Fruit fly (Drosophila melanogaster) whole organism, pupa: ENCODE results near the gene CG9166.

Source experiments
- CG10348 ChIP-seq: fragments of 200-800 bp; sonication (Bioruptor generic); IDR thresholded peaks from 2 replicates; pipeline ENCODE4 v1.3.6; 2022; ENCODE audit warnings: missing biosample characterization, missing genetic modification characterization
- CG12605 ChIP-seq: fragments of 200-800 bp; sonication (Bioruptor generic); IDR thresholded peaks from 2 replicates; pipeline ENCODE4 v1.3.6; 2022; ENCODE audit warnings: missing biosample characterization, missing genetic modification characterization
- CG13204 ChIP-seq: fragments of 200-800 bp; sonication (Bioruptor generic); optimal IDR thresholded peaks from 2 replicates; lab custom pipeline; 2018; ENCODE audit warnings: missing biosample characterization, mild to moderate bottlenecking, missing genetic modification characterization, moderate library complexity
- CG14655 ChIP-seq: fragments of 200-800 bp; sonication (Bioruptor generic); optimal IDR thresholded peaks from 3 replicates; lab custom pipeline; 2017; ENCODE audit warnings: mild to moderate bottlenecking, missing biosample characterization, missing genetic modification reagents, missing genetic modification characterization
- CG15710 ChIP-seq: fragments of 200-800 bp; sonication (Bioruptor generic); optimal IDR thresholded peaks from 2 replicates; lab custom pipeline; 2018; ENCODE audit warnings: missing biosample characterization, mild to moderate bottlenecking, missing genetic modification characterization, moderate library complexity
- CG17806 ChIP-seq: fragments of 200-800 bp; sonication (Bioruptor generic); optimal IDR thresholded peaks from 2 replicates; lab custom pipeline; 2018; ENCODE audit warnings: missing biosample characterization, mild to moderate bottlenecking, missing genetic modification characterization, moderate library complexity
- CG32121 ChIP-seq: fragments of 200-800 bp; sonication (Bioruptor generic); IDR thresholded peaks from 2 replicates; pipeline ENCODE4 v1.3.6; 2022; ENCODE audit warnings: missing biosample characterization, missing genetic modification characterization
- CG34367 ChIP-seq: fragments of 200-800 bp; sonication (Bioruptor generic); optimal IDR thresholded peaks from 2 replicates; lab custom pipeline; 2018; ENCODE audit warnings: missing biosample characterization, mild to moderate bottlenecking, missing genetic modification characterization
- CG4496 ChIP-seq: fragments of 200-800 bp; sonication (Bioruptor generic); IDR thresholded peaks from 3 replicates; pipeline ENCODE4 v1.3.6; 2022; ENCODE audit warnings: missing biosample characterization, missing genetic modification characterization
- CG8159 ChIP-seq: fragments of 200-800 bp; sonication (Bioruptor generic); optimal IDR thresholded peaks from 3 replicates; lab custom pipeline; 2018; ENCODE audit warnings: missing biosample characterization, mild to moderate bottlenecking, missing genetic modification characterization, moderate library complexity
- CG8301 ChIP-seq: fragments of 200-800 bp; sonication (Bioruptor generic); optimal IDR thresholded peaks from 2 replicates; lab custom pipeline; 2018; ENCODE audit warnings: missing biosample characterization, mild to moderate bottlenecking, missing genetic modification characterization
- CG9948 ChIP-seq: fragments of 200-800 bp; sonication (Bioruptor generic); optimal IDR thresholded peaks from 2 replicates; lab custom pipeline; 2018; ENCODE audit warnings: missing biosample characterization, mild to moderate bottlenecking, missing genetic modification characterization, moderate library complexity
- D1 ChIP-seq: fragments of 200-800 bp; sonication (Bioruptor generic); optimal IDR thresholded peaks from 2 replicates; lab custom pipeline; 2018; ENCODE audit warnings: missing biosample characterization, mild to moderate bottlenecking, missing genetic modification characterization, moderate library complexity
- EcR ChIP-seq: fragments of 200-800 bp; sonication (Bioruptor generic); optimal IDR thresholded peaks from 3 replicates; lab custom pipeline; 2019; ENCODE audit warnings: missing biosample characterization, missing genetic modification characterization, mild to moderate bottlenecking, moderate library complexity, missing genetic modification reagents
- Ets98B ChIP-seq: fragments of 200-800 bp; sonication (Bioruptor generic); IDR thresholded peaks from 2 replicates; pipeline ENCODE4 v1.3.6; 2022; ENCODE audit warnings: missing biosample characterization, missing genetic modification characterization
- Pif1A ChIP-seq: fragments of 200-800 bp; sonication (Bioruptor generic); optimal IDR thresholded peaks from 3 replicates; lab custom pipeline; 2016; ENCODE audit warnings: missing biosample characterization, missing genetic modification characterization
- Pif1B ChIP-seq: fragments of 200-800 bp; sonication (Bioruptor generic); optimal IDR thresholded peaks from 3 replicates; lab custom pipeline; 2016; ENCODE audit warnings: missing biosample characterization, missing genetic modification characterization
- Snoo ChIP-seq: fragments of 200-800 bp; sonication (Bioruptor generic); optimal IDR thresholded peaks from 3 replicates; lab custom pipeline; 2017; ENCODE audit warnings: missing biosample characterization, mild to moderate bottlenecking, missing genetic modification characterization, inconsistent platforms
- fd96Ca ChIP-seq: fragments of 200-800 bp; sonication (Bioruptor generic); IDR thresholded peaks from 3 replicates; pipeline ENCODE4 v1.3.6; 2022; ENCODE audit warnings: missing biosample characterization, missing genetic modification characterization
- gl ChIP-seq: fragments of 200-800 bp; sonication (Bioruptor generic); optimal IDR thresholded peaks from 2 replicates; lab custom pipeline; 2018; ENCODE audit warnings: missing biosample characterization, mild to moderate bottlenecking, missing genetic modification characterization
- rn ChIP-seq: fragments of 200-800 bp; sonication (Bioruptor generic); IDR thresholded peaks from 2 replicates; pipeline ENCODE4 v1.3.6; 2022; ENCODE audit warnings: missing biosample characterization, missing genetic modification characterization

CG9166 gene

DNA sequence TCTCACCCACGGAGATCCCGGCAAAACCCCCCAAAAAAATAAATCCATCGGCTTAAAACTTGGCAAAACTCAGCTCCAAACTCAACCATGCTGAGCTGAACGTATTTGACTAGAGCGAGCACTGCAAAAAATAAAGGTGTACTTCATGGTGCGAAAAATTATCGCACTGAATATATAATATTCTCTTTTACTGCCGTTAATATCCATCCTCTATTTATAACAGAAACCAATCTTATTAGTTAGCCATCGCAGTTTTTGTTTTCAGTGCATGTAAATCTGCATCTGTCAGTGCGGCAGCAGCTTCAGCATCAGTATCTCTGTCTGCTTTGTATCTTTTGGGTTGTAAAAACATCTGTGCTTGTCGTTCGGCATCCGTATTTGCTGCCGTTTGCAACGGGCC lies 20.0 kb downstream of the CG9166 start:
- peak; percentile 36 for TF ChIP-seq Pif1A (GFP tag; lab: Kevin White, UChicago)
- TF ChIP-seq CG15710 (tag; lab: Kevin White, UChicago), result peak; percentile 20
- peak; percentile 72; the same call in 2 of the 3 replicates for TF ChIP-seq fd96Ca (GFP tag; lab: Robert Waterston, UW)
- TF ChIP-seq CG34367 (tag; lab: Kevin White, UChicago), result no peak
- TF ChIP-seq CG12605 (GFP tag; lab: Robert Waterston, UW), result peak; percentile 46; the same call in 1 of the 2 replicates
- no peak for TF ChIP-seq CG13204 (GFP tag; lab: Kevin White, UChicago)
- TF ChIP-seq Ets98B (GFP tag; lab: Robert Waterston, UW), result peak; percentile 69
- 0 out of 3 replicates have a peak, but pooled peaks have one; percentile 28 for TF ChIP-seq CG4496 (GFP tag; lab: Robert Waterston, UW)
- no peak for TF ChIP-seq rn (GFP tag; lab: Robert Waterston, UW)
- TF ChIP-seq CG10348 (GFP tag; lab: Robert Waterston, UW), result no peak
- TF ChIP-seq Pif1B (GFP tag; lab: Kevin White, UChicago), result no peak
- no peak for TF ChIP-seq EcR
- peak; percentile 25 for TF ChIP-seq CG8159 (tag; lab: Kevin White, UChicago)
- TF ChIP-seq gl, result no peak
- no peak for TF ChIP-seq CG9948 (tag; lab: Kevin White, UChicago)
- peak; percentile 83 for TF ChIP-seq CG32121 (GFP tag; lab: Robert Waterston, UW)
- peak; percentile 9 for TF ChIP-seq CG8301 (tag; lab: Kevin White, UChicago)
- peak; percentile 6 for TF ChIP-seq CG14655 (GFP tag; lab: Kevin White, UChicago)
- no peak for TF ChIP-seq Snoo (tag; lab: Kevin White, UChicago)
- TF ChIP-seq CG17806 (tag; lab: Kevin White, UChicago), result peak; percentile 14
- no peak for TF ChIP-seq D1

DNA sequence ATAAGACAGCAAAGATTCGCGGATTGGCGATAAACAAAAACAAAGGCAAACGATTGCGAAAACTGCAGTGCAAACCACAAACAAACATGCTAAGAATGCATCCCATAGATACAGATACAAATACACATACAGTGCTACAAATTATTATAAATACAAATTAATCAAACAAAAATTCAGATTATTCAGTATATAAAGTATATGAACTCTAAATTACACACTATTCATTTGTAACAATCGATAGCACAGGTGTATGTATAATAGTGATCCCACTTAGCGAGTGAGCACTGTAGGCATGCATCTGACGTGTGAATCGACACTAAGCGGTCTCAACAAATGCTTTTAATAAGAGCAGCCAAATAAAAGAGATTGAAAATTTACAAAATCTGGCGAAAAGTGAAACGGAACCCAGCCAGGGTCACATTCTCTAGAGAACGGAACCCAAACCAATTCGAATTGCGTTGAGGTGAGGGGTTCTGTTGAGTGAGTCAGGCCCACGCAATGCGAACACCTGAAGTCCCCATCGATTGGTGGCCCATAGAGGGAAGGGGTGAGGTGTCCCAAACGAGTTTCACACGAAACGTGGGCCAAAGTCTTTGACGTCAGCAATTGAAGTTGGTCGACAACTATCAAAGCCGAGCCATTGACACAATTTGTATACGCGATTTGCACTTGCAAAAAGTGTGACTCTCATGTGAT lies 23.7 kb downstream of the CG9166 start:
- peak; percentile 47 for TF ChIP-seq CG34367 (tag; lab: Kevin White, UChicago)
- TF ChIP-seq CG15710 (tag; lab: Kevin White, UChicago), result peak; percentile 49
- peak; percentile 45 for TF ChIP-seq Snoo (tag; lab: Kevin White, UChicago)
- no peak for TF ChIP-seq CG17806 (tag; lab: Kevin White, UChicago)
- TF ChIP-seq D1, result no peak
- TF ChIP-seq Pif1B (GFP tag; lab: Kevin White, UChicago), result no peak
- TF ChIP-seq fd96Ca (GFP tag; lab: Robert Waterston, UW), result peak; percentile 77
- TF ChIP-seq CG8159 (tag; lab: Kevin White, UChicago), result peak; percentile 34
- TF ChIP-seq rn (GFP tag; lab: Robert Waterston, UW), result 0 out of 2 replicates have a peak, but pooled peaks have one; percentile 44
- no peak for TF ChIP-seq EcR
- peak; percentile 16; the same call in 1 of the 2 replicates for TF ChIP-seq CG12605 (GFP tag; lab: Robert Waterston, UW)
- TF ChIP-seq CG10348 (GFP tag; lab: Robert Waterston, UW), result peak; percentile 54; the same call in 1 of the 2 replicates
- peak; percentile 44 for TF ChIP-seq CG8301 (tag; lab: Kevin White, UChicago)
- peak; percentile 85 for TF ChIP-seq CG4496 (GFP tag; lab: Robert Waterston, UW)
- no peak for TF ChIP-seq CG13204 (GFP tag; lab: Kevin White, UChicago)
- TF ChIP-seq gl, result no peak
- peak; percentile 55 for TF ChIP-seq Pif1A (GFP tag; lab: Kevin White, UChicago)
- TF ChIP-seq CG32121 (GFP tag; lab: Robert Waterston, UW), result peak; percentile 86
- peak; percentile 65 for TF ChIP-seq Ets98B (GFP tag; lab: Robert Waterston, UW)
- peak; percentile 35 for TF ChIP-seq CG9948 (tag; lab: Kevin White, UChicago)
- TF ChIP-seq CG14655 (GFP tag; lab: Kevin White, UChicago), result peak; percentile 34

DNA sequence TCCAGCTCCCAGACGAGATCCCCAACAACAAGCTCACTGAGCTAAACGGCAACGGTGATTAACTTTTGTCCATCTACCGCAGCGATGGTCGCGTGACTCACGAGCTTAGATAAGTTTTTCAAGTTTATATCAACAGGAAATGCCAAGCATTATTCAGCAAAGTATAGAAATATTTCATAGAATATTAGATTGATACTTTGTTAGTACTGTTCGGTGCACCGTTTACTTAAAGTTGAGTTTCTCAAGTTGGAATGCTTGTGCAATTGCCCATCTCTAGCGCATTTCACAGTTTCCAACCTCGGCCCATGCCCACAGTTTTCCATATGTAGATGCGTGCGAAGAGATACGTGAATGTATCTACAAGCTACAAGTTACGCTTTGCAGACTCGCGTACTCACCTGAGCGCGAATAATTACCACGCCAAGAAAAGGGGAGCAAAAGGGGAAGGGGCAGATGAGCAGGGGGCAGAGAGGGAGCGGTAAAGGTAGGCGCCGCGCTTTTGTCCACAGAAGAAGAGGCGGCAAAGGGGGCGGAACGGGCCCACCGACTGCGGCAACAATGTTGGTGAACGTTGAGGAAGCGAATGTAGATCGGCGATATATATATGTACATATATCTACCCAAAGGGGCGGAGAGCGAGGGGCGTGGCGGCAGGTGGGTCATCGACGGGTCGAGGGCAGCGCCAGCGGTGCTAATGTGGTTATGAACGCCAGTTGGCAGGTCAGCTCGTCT lies 25.3 kb downstream of the CG9166 start:
- 0 out of 2 replicates have a peak, but pooled peaks have one; percentile 12 for TF ChIP-seq rn (GFP tag; lab: Robert Waterston, UW)
- peak; percentile 80; the same call in 1 of the 2 replicates for TF ChIP-seq CG32121 (GFP tag; lab: Robert Waterston, UW)
- TF ChIP-seq CG17806 (tag; lab: Kevin White, UChicago), result peak; percentile 70
- no peak for TF ChIP-seq D1
- no peak for TF ChIP-seq CG10348 (GFP tag; lab: Robert Waterston, UW)
- TF ChIP-seq CG14655 (GFP tag; lab: Kevin White, UChicago), result peak; percentile 82
- peak; percentile 28 for TF ChIP-seq gl
- peak; percentile 87 for TF ChIP-seq CG4496 (GFP tag; lab: Robert Waterston, UW)
- TF ChIP-seq CG12605 (GFP tag; lab: Robert Waterston, UW), result peak; percentile 46; the same call in 1 of the 2 replicates
- TF ChIP-seq Snoo (tag; lab: Kevin White, UChicago), result no peak
- TF ChIP-seq CG15710 (tag; lab: Kevin White, UChicago), result peak; percentile 57
- peak; percentile 72 for TF ChIP-seq CG8301 (tag; lab: Kevin White, UChicago)
- peak; percentile 74 for TF ChIP-seq Pif1A (GFP tag; lab: Kevin White, UChicago)
- TF ChIP-seq EcR, result no peak
- peak; percentile 69 for TF ChIP-seq CG8159 (tag; lab: Kevin White, UChicago)
- peak; percentile 84 for TF ChIP-seq fd96Ca (GFP tag; lab: Robert Waterston, UW)
- TF ChIP-seq CG9948 (tag; lab: Kevin White, UChicago), result peak; percentile 42
- TF ChIP-seq CG13204 (GFP tag; lab: Kevin White, UChicago), result peak; percentile 29
- peak; percentile 85 for TF ChIP-seq Ets98B (GFP tag; lab: Robert Waterston, UW)
- TF ChIP-seq Pif1B (GFP tag; lab: Kevin White, UChicago), result peak; percentile 61
- peak; percentile 57 for TF ChIP-seq CG34367 (tag; lab: Kevin White, UChicago)
- TF ChIP-seq, all 21 proteins: peak for 17

DNA sequence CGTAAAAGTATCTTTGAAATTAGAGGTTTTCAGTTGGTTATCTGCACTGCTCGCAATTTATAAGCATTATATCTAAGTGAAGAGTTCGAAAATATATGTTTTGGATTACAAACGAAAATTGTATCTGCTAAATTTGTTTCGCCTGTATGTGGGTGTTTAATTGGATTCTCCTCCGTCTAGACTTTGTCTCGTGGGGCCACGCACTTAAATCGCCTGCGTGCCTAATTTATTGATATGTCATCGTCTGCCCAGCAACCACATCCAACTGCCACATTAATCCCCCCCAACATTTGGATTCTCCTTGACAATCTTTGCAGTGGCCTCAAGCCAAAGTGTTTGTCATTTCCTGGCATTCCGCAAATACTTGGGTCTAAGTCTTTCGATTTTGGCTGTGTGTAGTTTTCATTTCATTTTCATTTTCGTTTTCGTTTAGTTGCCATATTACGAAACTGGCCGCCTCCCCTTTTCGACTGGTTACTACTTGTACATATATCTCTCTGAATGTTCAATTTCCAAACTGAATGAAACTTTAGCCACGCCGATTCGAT lies 27.3 kb downstream of the CG9166 start:
- no peak for TF ChIP-seq EcR
- TF ChIP-seq CG32121 (GFP tag; lab: Robert Waterston, UW), result no peak
- TF ChIP-seq CG4496 (GFP tag; lab: Robert Waterston, UW), result no peak
- TF ChIP-seq fd96Ca (GFP tag; lab: Robert Waterston, UW), result no peak
- TF ChIP-seq CG14655 (GFP tag; lab: Kevin White, UChicago), result no peak
- TF ChIP-seq CG34367 (tag; lab: Kevin White, UChicago), result no peak
